Worm (Caenorhabditis elegans): ENCODE results near the gene Y50D4A.6.

The Y50D4A.6 gene

ce11 chrV:1226239-1226638, 27.2 kb upstream of the Y50D4A.6 start:
- TF ChIP-seq rpc-1 (optimal IDR thresholded peaks at IDR 0.05) (peak; percentile 0), rpc-1 (tag; optimal IDR thresholded peaks at IDR 0.05) (no peak), hsf-1 (GFP tag; IDR thresholded peaks at IDR 0.05) (peak; percentile 94), hlh-26 (GFP tag; conservative IDR thresholded peaks at IDR 0.05) (no peak)

ce11 chrV:1223559-1223958, 24.5 kb upstream of the Y50D4A.6 start:
- no peak for TF ChIP-seq ZK185.1 (tag; optimal IDR thresholded peaks at IDR 0.05; ENCODE audit: poor library complexity, severe bottlenecking)

- no peak for TF ChIP-seq let-526 (GFP tag; IDR thresholded peaks at IDR 0.05)
- TF ChIP-seq hmg-20 (GFP tag; IDR thresholded peaks at IDR 0.05) = no peak
- TF ChIP-seq madf-6 (GFP tag; IDR thresholded peaks at IDR 0.05) = no peak
- TF ChIP-seq nhr-27 (tag; optimal IDR thresholded peaks at IDR 0.05) = no peak
- no peak for TF ChIP-seq nhr-120 (GFP tag; IDR thresholded peaks at IDR 0.05)
- no peak for TF ChIP-seq lag-1 (GFP tag; IDR thresholded peaks at IDR 0.05)
Observed at ce11 chrV:1220509-1220908, 21.4 kb upstream of the Y50D4A.6 start, which contains the start of gene Y50D4A.10. Gene Y50D4A.10, minus strand, starts transcription at chrV:1220565.

- no peak for TF ChIP-seq pha-4 (tag; optimal IDR thresholded peaks at IDR 0.05)
- no peak for TF ChIP-seq F33H1.4 (GFP tag; IDR thresholded peaks at IDR 0.05)
- TF ChIP-seq zim-3 (tag; optimal IDR thresholded peaks at IDR 0.05) = no peak
- no peak for TF ChIP-seq nhr-80 (tag; optimal IDR thresholded peaks at IDR 0.05)
- TF ChIP-seq athp-1 (tag; optimal IDR thresholded peaks at IDR 0.05) = no peak
- no peak for TF ChIP-seq nhr-90 (tag; optimal IDR thresholded peaks at IDR 0.05)
Observed at ce11 chrV:1207589-1207988, 8.5 kb upstream of the Y50D4A.6 start, which contains the start of gene Y50D4A.1. Gene Y50D4A.1, plus strand, starts transcription at chrV:1207889.

ce11 chrV:1206971-1207370, 7.9 kb upstream of the Y50D4A.6 start, which contains the start of gene Y50D4A.5:
Gene Y50D4A.5, plus strand, starts transcription at chrV:1207307.
- TF ChIP-seq xnd-1 (tag; optimal IDR thresholded peaks at IDR 0.05) = peak; percentile 4
- peak; percentile 71 for TF ChIP-seq attf-3 (GFP tag; conservative IDR thresholded peaks at IDR 0.05)
- peak; percentile 28 for TF ChIP-seq efl-1 (GFP tag; optimal IDR thresholded peaks at IDR 0.05)
- no peak for TF ChIP-seq dpff-1 (tag; optimal IDR thresholded peaks at IDR 0.05)
- TF ChIP-seq attf-5 (GFP tag; optimal IDR thresholded peaks at IDR 0.05) = peak; percentile 4
- TF ChIP-seq mcd-1 (GFP tag; IDR thresholded peaks at IDR 0.05) = peak; percentile 57
- TF ChIP-seq bed-1 (GFP tag; IDR thresholded peaks at IDR 0.05) = no peak
- no peak for TF ChIP-seq die-1 (tag; optimal IDR thresholded peaks at IDR 0.05)
- TF ChIP-seq madf-6 (GFP tag; IDR thresholded peaks at IDR 0.05) = peak; percentile 58; the same call in 1 of the 2 replicates
- no peak for TF ChIP-seq aptf-3 (GFP tag; IDR thresholded peaks at IDR 0.05)
- TF ChIP-seq ztf-25 (GFP tag; IDR thresholded peaks at IDR 0.05) = no peak
- no peak for TF ChIP-seq C17E4.6 (GFP tag; IDR thresholded peaks at IDR 0.05)
- TF ChIP-seq madf-10 (tag; optimal IDR thresholded peaks at IDR 0.05) = no peak
- peak; percentile 38 for TF ChIP-seq lin-54 (GFP tag; optimal IDR thresholded peaks at IDR 0.05)

- TF ChIP-seq C06A6.2 (GFP tag; conservative IDR thresholded peaks at IDR 0.05) = no peak
- TF ChIP-seq hmg-1.2 (GFP tag; IDR thresholded peaks at IDR 0.05) = peak; percentile 83
- TF ChIP-seq ztf-26 (tag; optimal IDR thresholded peaks at IDR 0.05) = no peak
Observed at ce11 chrV:1201717-1202116, 2.6 kb upstream of the Y50D4A.6 start.

All from whole organism, young adult.